Fruit fly (Drosophila melanogaster) whole organism, embryonic: Measurements from ENCODE around the gene prt.
A peak's percentile ranks its signal among the peaks of the same experiment; 100 is the strongest.

Source experiments
- Atf6 ChIP-seq: fragments of 200-800 bp; sonication (Bioruptor generic); IDR thresholded peaks from 2 replicates; pipeline ENCODE4 v1.3.6; 2022; ENCODE audit warnings: missing biosample characterization, missing genetic modification characterization
- CG12391 ChIP-seq: fragments of 200-800 bp; sonication (Bioruptor generic); optimal IDR thresholded peaks from 3 replicates; lab custom pipeline; 2018; ENCODE audit warnings: missing biosample characterization, mild to moderate bottlenecking, missing genetic modification characterization, moderate library complexity
- CG15269 ChIP-seq: fragments of 200-800 bp; sonication (Bioruptor generic); optimal IDR thresholded peaks from 2 replicates; lab custom pipeline; 2018; ENCODE audit warnings: missing biosample characterization, mild to moderate bottlenecking, missing genetic modification characterization, moderate library complexity
- CG1529 ChIP-seq: fragments of 200-800 bp; sonication (Bioruptor generic); optimal IDR thresholded peaks from 3 replicates; lab custom pipeline; 2018; ENCODE audit warnings: missing biosample characterization, missing genetic modification characterization
- CG15479 ChIP-seq: fragments of 200-800 bp; sonication (Bioruptor generic); optimal IDR thresholded peaks from 3 replicates; lab custom pipeline; 2019; ENCODE audit warnings: missing biosample characterization, mild to moderate bottlenecking, missing genetic modification characterization, moderate library complexity
- CG17359 ChIP-seq: fragments of 200-800 bp; sonication (Bioruptor generic); optimal IDR thresholded peaks from 3 replicates; lab custom pipeline; 2018; ENCODE audit warnings: missing biosample characterization, mild to moderate bottlenecking, missing genetic modification characterization, moderate library complexity
- CG17802 ChIP-seq: fragments of 200-800 bp; sonication (Bioruptor generic); optimal IDR thresholded peaks from 2 replicates; lab custom pipeline; 2018; ENCODE audit warnings: missing biosample characterization, mild to moderate bottlenecking, missing genetic modification characterization, moderate library complexity
- CG2199 ChIP-seq: fragments of 200-800 bp; sonication (Bioruptor generic); IDR thresholded peaks from 3 replicates; pipeline ENCODE4 v1.3.6; 2022; ENCODE audit warnings: missing biosample characterization, missing genetic modification characterization
- CG6254 ChIP-seq: fragments of 200-800 bp; sonication (Bioruptor generic); optimal IDR thresholded peaks from 3 replicates; lab custom pipeline; 2017; ENCODE audit warnings: mild to moderate bottlenecking, missing biosample characterization, missing genetic modification reagents, missing genetic modification characterization
- CG6272 ChIP-seq: fragments of 200-800 bp; sonication (Bioruptor generic); IDR thresholded peaks from 2 replicates; pipeline ENCODE4 v1.3.6; 2022; ENCODE audit warnings: missing biosample characterization, missing genetic modification characterization
- CG6791 ChIP-seq: fragments of 200-800 bp; sonication (Bioruptor generic); IDR thresholded peaks from 3 replicates; pipeline ENCODE4 v1.3.6; 2022; ENCODE audit warnings: missing biosample characterization, missing genetic modification characterization; ENCODE audit not compliant: partially characterized antibody
- CG8290 ChIP-seq, 3 experiments: fragments of 200-800 bp; sonication (Bioruptor generic); optimal IDR thresholded peaks; 2 replicates each; lab custom pipeline; 2016 to 2019; ENCODE audit warnings: missing biosample characterization in 3 of 3, missing genetic modification characterization in 3 of 3, mild to moderate bottlenecking in 2 of 3, moderate library complexity in 1 of 3
- CTCF ChIP-seq: fragments of 200-800 bp; sonication (Bioruptor generic); optimal IDR thresholded peaks from 2 replicates; lab custom pipeline; 2017; ENCODE audit warnings: missing biosample characterization, mild to moderate bottlenecking, missing genetic modification characterization, moderate library complexity
- D19A ChIP-seq: fragments of 200-800 bp; optimal IDR thresholded peaks from 3 replicates; lab custom pipeline; 2019; ENCODE audit warnings: missing biosample characterization, mild to moderate bottlenecking, missing genetic modification characterization, moderate library complexity
- Dek ChIP-seq: fragments of 200-800 bp; sonication (Bioruptor generic); optimal IDR thresholded peaks from 3 replicates; lab custom pipeline; 2019; ENCODE audit warnings: missing biosample characterization, mild to moderate bottlenecking, missing genetic modification characterization, moderate library complexity
- ERR ChIP-seq: fragments of 200-800 bp; sonication (Bioruptor generic); optimal IDR thresholded peaks from 2 replicates; lab custom pipeline; 2016; ENCODE audit warnings: missing biosample characterization, missing genetic modification characterization
- Ets65A ChIP-seq: fragments of 200-800 bp; sonication (Bioruptor generic); peaks from one replicate; lab custom pipeline; 2016; ENCODE audit warnings: missing biosample characterization, missing genetic modification characterization
- Fer3 ChIP-seq: fragments of 200-800 bp; sonication (Bioruptor generic); optimal IDR thresholded peaks from 2 replicates; lab custom pipeline; 2018; ENCODE audit warnings: missing biosample characterization, mild to moderate bottlenecking, missing genetic modification characterization, moderate library complexity
- Hr78 ChIP-seq, 2 experiments: fragments of 200-800 bp in 1 of 2; fragments of >200 bp in 1 of 2; sonication (Bioruptor generic) in 1 of 2; optimal IDR thresholded peaks; 2 replicates each; lab custom pipeline; 2017 to 2019; ENCODE audit warnings: missing biosample characterization in 2 of 2, missing genetic modification characterization in 2 of 2, mild to moderate bottlenecking in 1 of 2, moderate library complexity in 1 of 2
- Lhr ChIP-seq: fragments of 200-800 bp; sonication (Bioruptor generic); optimal IDR thresholded peaks from 3 replicates; lab custom pipeline; 2017; ENCODE audit warnings: mild to moderate bottlenecking, missing biosample characterization, missing genetic modification reagents, missing genetic modification characterization
- Lpt ChIP-seq: fragments of >200 bp; optimal IDR thresholded peaks from 2 replicates; lab custom pipeline; 2018; ENCODE audit warnings: missing biosample characterization, missing genetic modification characterization
- Max ChIP-seq: fragments of 200-800 bp; sonication (Bioruptor generic); optimal IDR thresholded peaks from 2 replicates; lab custom pipeline; 2016; ENCODE audit warnings: missing biosample characterization, mild to moderate bottlenecking, missing genetic modification characterization
- Med ChIP-seq: fragments of 200-800 bp; sonication (Bioruptor generic); peaks from one replicate; lab custom pipeline; 2016; ENCODE audit warnings: missing biosample characterization, missing genetic modification characterization, mild to moderate bottlenecking, inconsistent platforms, moderate library complexity
- NfI ChIP-seq: fragments of 200-800 bp; sonication (Bioruptor generic); optimal IDR thresholded peaks from 3 replicates; lab custom pipeline; 2018; ENCODE audit warnings: missing biosample characterization, mild to moderate bottlenecking, missing genetic modification characterization, moderate library complexity
- Optix ChIP-seq: fragments of 200-800 bp; sonication (Bioruptor generic); IDR thresholded peaks from 3 replicates; pipeline ENCODE4 v1.3.6; 2022; ENCODE audit warnings: missing biosample characterization, missing genetic modification characterization
- Pdp1 ChIP-seq, 2 experiments: fragments of 200-800 bp; sonication (Bioruptor generic); optimal IDR thresholded peaks; 3 replicates each; lab custom pipeline; 2016; ENCODE audit warnings: missing biosample characterization in 2 of 2, missing genetic modification characterization in 2 of 2, mild to moderate bottlenecking in 1 of 2, moderate library complexity in 1 of 2
- Sox100B ChIP-seq: fragments of 200-800 bp; sonication (Bioruptor generic); optimal IDR thresholded peaks from 3 replicates; lab custom pipeline; 2018; ENCODE audit warnings: missing biosample characterization, mild to moderate bottlenecking, missing genetic modification characterization
- Spps ChIP-seq: fragments of 200-800 bp; sonication (Bioruptor generic); optimal IDR thresholded peaks from 2 replicates; lab custom pipeline; 2018; ENCODE audit warnings: missing biosample characterization, mild to moderate bottlenecking, missing genetic modification characterization
- Tbp ChIP-seq: fragments of >200 bp; optimal IDR thresholded peaks from 2 replicates; lab custom pipeline; 2018; ENCODE audit warnings: missing biosample characterization, missing genetic modification characterization
- YL-1 ChIP-seq: fragments of 200-800 bp; sonication (Bioruptor generic); optimal IDR thresholded peaks from 3 replicates; lab custom pipeline; 2017; ENCODE audit warnings: missing biosample characterization, mild to moderate bottlenecking, missing genetic modification characterization
- chif ChIP-seq, 2 experiments: fragments of 200-800 bp; sonication (Bioruptor generic); optimal IDR thresholded peaks; 3 replicates each; lab custom pipeline; 2016; ENCODE audit warnings: missing biosample characterization in 2 of 2, missing genetic modification characterization in 2 of 2
- ci ChIP-seq: fragments of 200-800 bp; sonication (Bioruptor generic); IDR thresholded peaks from 3 replicates; pipeline ENCODE4 v1.3.6; 2022; ENCODE audit warnings: missing biosample characterization, missing genetic modification characterization
- dm ChIP-seq: fragments of 200-800 bp; sonication (Bioruptor generic); optimal IDR thresholded peaks from 3 replicates; lab custom pipeline; 2016; ENCODE audit warnings: missing biosample characterization, missing genetic modification characterization
- eve ChIP-seq, 2 experiments: fragments of >200 bp; optimal IDR thresholded peaks; 2 replicates each; lab custom pipeline; 2017; ENCODE audit warnings: missing biosample characterization in 2 of 2, missing genetic modification characterization in 2 of 2
- hkb ChIP-seq, 2 experiments: fragments of 200-800 bp in 1 of 2; fragments of >200 bp in 1 of 2; sonication (Bioruptor generic) in 1 of 2; IDR thresholded peaks in 1 of 2; optimal IDR thresholded peaks in 1 of 2; 2 replicates each; pipeline versions ENCODE4 v1.3.6 to Lab custom; 2017 to 2022; ENCODE audit warnings: missing biosample characterization in 1 of 2, missing genetic modification characterization in 1 of 2
- jing ChIP-seq: fragments of 200-800 bp; sonication (Bioruptor generic); optimal IDR thresholded peaks from 2 replicates; lab custom pipeline; 2018; ENCODE audit warnings: missing biosample characterization, mild to moderate bottlenecking, missing genetic modification characterization
- ken ChIP-seq: fragments of 200-800 bp; sonication (Bioruptor generic); IDR thresholded peaks from 3 replicates; pipeline ENCODE4 v1.3.6; 2022; ENCODE audit warnings: missing biosample characterization, missing genetic modification characterization
- klu ChIP-seq: fragments of 200-800 bp; sonication (Bioruptor generic); IDR thresholded peaks from 2 replicates; pipeline ENCODE4 v1.3.6; 2022; ENCODE audit warnings: missing biosample characterization, missing genetic modification characterization
- maf-S ChIP-seq: fragments of 200-800 bp; sonication (Bioruptor generic); optimal IDR thresholded peaks from 2 replicates; lab custom pipeline; 2016; ENCODE audit warnings: missing biosample characterization, missing genetic modification characterization
- prd ChIP-seq, 3 experiments: fragments of >200 bp in 2 of 3; fragments of 200-800 bp in 1 of 3; sonication (Bioruptor generic) in 1 of 3; optimal IDR thresholded peaks in 2 of 3; IDR thresholded peaks in 1 of 3; 2 replicates in 2 of 3; 3 replicates in 1 of 3; pipeline versions ENCODE4 v1.3.6 to Lab custom; 2017 to 2022; ENCODE audit warnings: missing biosample characterization in 1 of 3, missing genetic modification characterization in 1 of 3
- pzg ChIP-seq: fragments of 200-800 bp; sonication (Bioruptor generic); optimal IDR thresholded peaks from 3 replicates; lab custom pipeline; 2018; ENCODE audit warnings: missing biosample characterization, mild to moderate bottlenecking, missing genetic modification characterization, moderate library complexity
- ranshi ChIP-seq: fragments of 200-800 bp; sonication (Bioruptor generic); IDR thresholded peaks from 2 replicates; pipeline ENCODE4 v1.3.6; 2022; ENCODE audit warnings: missing biosample characterization, missing genetic modification characterization
- sima ChIP-seq: fragments of 200-800 bp; sonication (Bioruptor generic); optimal IDR thresholded peaks from 2 replicates; lab custom pipeline; 2016; ENCODE audit warnings: missing biosample characterization, missing genetic modification characterization
- sqz ChIP-seq: fragments of 200-800 bp; sonication (Bioruptor generic); optimal IDR thresholded peaks from 3 replicates; lab custom pipeline; 2018; ENCODE audit warnings: missing biosample characterization, mild to moderate bottlenecking, missing genetic modification characterization
- toy ChIP-seq: fragments of 200-800 bp; sonication (Bioruptor generic); IDR thresholded peaks from 2 replicates; pipeline ENCODE4 v1.3.6; 2022; ENCODE audit warnings: missing biosample characterization, missing genetic modification characterization
- unc-4 ChIP-seq: fragments of 200-800 bp; sonication (Bioruptor generic); IDR thresholded peaks from 2 replicates; pipeline ENCODE4 v1.3.6; 2022; ENCODE audit warnings: missing biosample characterization, missing genetic modification characterization; ENCODE audit not compliant: partially characterized antibody
- zen2 ChIP-seq: fragments of 200-800 bp; sonication (Bioruptor generic); IDR thresholded peaks from 3 replicates; pipeline ENCODE4 v1.3.6; 2022; ENCODE audit warnings: missing biosample characterization, missing genetic modification characterization; ENCODE audit not compliant: partially characterized antibody

prt gene

DNA sequence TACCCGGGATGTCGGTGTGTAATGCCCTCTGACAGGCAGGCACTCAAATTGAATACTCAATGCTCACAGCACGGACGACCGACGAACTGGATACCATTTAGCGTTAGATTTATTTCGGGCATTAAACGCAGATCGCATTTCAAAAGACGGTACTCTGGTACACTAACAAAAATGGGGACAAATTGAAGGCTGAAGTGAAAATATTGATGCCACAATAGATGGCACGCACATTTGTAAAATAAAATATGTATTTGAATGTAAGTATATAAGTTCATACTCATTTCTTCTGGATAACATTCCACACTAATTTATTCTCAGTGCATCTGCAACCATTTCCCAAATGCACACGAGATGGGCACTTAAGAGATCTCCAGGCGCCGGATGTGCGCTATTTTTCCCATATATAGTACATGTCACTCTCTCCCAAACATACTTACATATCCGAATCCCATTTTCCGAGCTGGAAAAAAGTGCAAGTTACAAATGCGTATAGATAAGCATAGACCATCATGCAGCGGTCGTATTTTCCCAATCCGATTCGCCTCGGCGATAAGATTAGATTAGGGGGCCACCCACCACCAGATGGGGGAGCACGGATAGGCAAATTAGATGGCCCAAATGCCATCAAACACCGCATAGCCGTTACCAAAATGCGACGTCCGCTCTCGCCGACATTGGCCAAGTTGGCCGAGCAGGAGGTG is 10.8 kb upstream of the prt start, which contains the start of gene CG10301 (continued):
- no peak for TF ChIP-seq prd (optimal IDR thresholded peaks at IDR 0.05; lab: Kevin White, UChicago)
- peak; percentile 86 for TF ChIP-seq prd (GFP tag; IDR thresholded peaks at IDR 0.05; lab: Robert Waterston, UW)
- peak; percentile 50; the same call in 1 of the 3 replicates for TF ChIP-seq ken (GFP tag; lab: Robert Waterston, UW)
- peak; percentile 58 for TF ChIP-seq CG1529 (GFP tag; lab: Kevin White, UChicago)
- TF ChIP-seq pzg (GFP tag; lab: Kevin White, UChicago): no peak
- no peak for TF ChIP-seq toy (GFP tag; lab: Robert Waterston, UW)
- no peak for TF ChIP-seq sima (GFP tag; lab: Kevin White, UChicago)
- peak; percentile 8 for TF ChIP-seq Fer3 (tag; lab: Kevin White, UChicago)
- TF ChIP-seq CG6272: 0 out of 2 replicates have a peak, but pooled peaks have one; percentile 7
- peak; percentile 41 for TF ChIP-seq CG15269 (tag; lab: Kevin White, UChicago)
- TF ChIP-seq eve (GFP tag; optimal IDR thresholded peaks at IDR 0.05; lab: Kevin White, UChicago): peak; percentile 63 to 67
- peak; percentile 42 for TF ChIP-seq jing
- no peak for TF ChIP-seq Lpt (GFP tag; lab: Kevin White, UChicago)
- peak; percentile 31 for TF ChIP-seq sqz (GFP tag; lab: Kevin White, UChicago)
- TF ChIP-seq Atf6 (GFP tag; lab: Robert Waterston, UW): no peak
- no peak for TF ChIP-seq ERR (GFP tag; lab: Kevin White, UChicago)
- no peak for TF ChIP-seq YL-1 (GFP tag; lab: Kevin White, UChicago)
- TF ChIP-seq NfI: peak; percentile 13
- peak; percentile 82 for TF ChIP-seq ci (GFP tag; lab: Robert Waterston, UW)
- TF ChIP-seq Sox100B (GFP tag; lab: Kevin White, UChicago): peak; percentile 50
- TF ChIP-seq klu (GFP tag; lab: Robert Waterston, UW): no peak
- peak; percentile 28 for TF ChIP-seq Spps
- TF ChIP-seq dm (GFP tag; lab: Kevin White, UChicago): no peak
- TF ChIP-seq Lhr (GFP tag; lab: Kevin White, UChicago): peak; percentile 40
- no peak for TF ChIP-seq unc-4 (GFP tag; lab: Robert Waterston, UW)
- no peak for TF ChIP-seq CG6791
- no peak for TF ChIP-seq Dek (tag; lab: Kevin White, UChicago)
- TF ChIP-seq Optix (GFP tag; lab: Robert Waterston, UW): no peak
- peak; percentile 67 for TF ChIP-seq D19A (tag; lab: Kevin White, UChicago)
- TF ChIP-seq maf-S (GFP tag; lab: Kevin White, UChicago): no peak
- TF ChIP-seq CG8290 (GFP tag; optimal IDR thresholded peaks at IDR 0.05; lab: Kevin White, UChicago): peak; percentile 24
- TF ChIP-seq CG8290 (tag; optimal IDR thresholded peaks at IDR 0.05; lab: Kevin White, UChicago): no peak
- peak; percentile 67 for TF ChIP-seq CG6254
- peak; percentile 64 for TF ChIP-seq CG17359
- peak; percentile 13 for TF ChIP-seq CTCF (GFP tag; lab: Kevin White, UChicago)
- peak; percentile 30 to 77 for TF ChIP-seq chif (GFP tag; optimal IDR thresholded peaks at IDR 0.05; lab: Kevin White, UChicago)
- TF ChIP-seq hkb (optimal IDR thresholded peaks at IDR 0.05; lab: Kevin White, UChicago): no peak
- peak; percentile 55; the same call in 1 of the 2 replicates for TF ChIP-seq hkb (GFP tag; IDR thresholded peaks at IDR 0.05; lab: Robert Waterston, UW)

DNA sequence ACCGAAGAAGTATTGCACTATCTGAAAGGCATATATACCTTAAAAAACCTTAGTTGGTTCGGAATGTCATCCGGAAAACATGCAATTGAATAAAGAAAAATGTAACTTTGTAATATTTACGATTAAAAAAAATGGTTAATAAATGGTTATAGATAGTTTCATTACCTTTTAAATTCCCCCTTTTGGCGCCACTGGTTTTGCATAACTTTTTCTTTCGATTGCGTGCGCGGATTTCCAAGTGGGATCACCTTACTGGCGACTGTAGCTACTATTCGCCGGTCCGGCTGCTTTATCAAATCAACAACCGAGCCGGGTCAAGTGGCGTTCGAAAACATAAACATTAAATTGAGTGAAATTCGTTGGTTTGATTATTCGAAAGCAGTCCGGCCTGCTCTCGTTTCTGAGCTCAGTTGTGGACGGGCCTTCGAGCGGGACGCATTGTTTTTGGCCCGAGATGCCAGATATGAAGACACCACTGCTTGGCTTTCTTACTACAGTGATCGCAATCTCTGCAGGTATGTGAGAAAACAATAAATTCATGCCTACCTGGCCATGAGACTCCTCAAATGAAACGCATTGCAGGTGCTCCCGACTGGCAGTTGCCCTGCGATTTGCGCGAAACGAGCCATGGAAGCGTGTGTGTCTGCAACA is 5.7 kb upstream of the prt start, which contains the start of gene Gba1b:
Gene Gba1b (plus strand): TSS at position 422 of the 651 bp plus-strand sequence.
- 0 out of 3 replicates have a peak, but pooled peaks have one; percentile 61 for TF ChIP-seq CG2199
- TF ChIP-seq Med (GFP tag; lab: Kevin White, UChicago): peak; percentile 63
- peak; percentile 3 for TF ChIP-seq CG17359
- TF ChIP-seq zen2 (GFP tag; lab: Robert Waterston, UW): 0 out of 3 replicates have a peak, but pooled peaks have one; percentile 12
- TF ChIP-seq ranshi (GFP tag; lab: Robert Waterston, UW): no peak
- peak; percentile 38 for TF ChIP-seq D19A (tag; lab: Kevin White, UChicago)
- peak; percentile 75 for TF ChIP-seq CG17802
- peak; percentile 49 for TF ChIP-seq CG15479 (GFP tag; lab: Kevin White, UChicago)
- no peak for TF ChIP-seq CG12391
- TF ChIP-seq Ets65A (GFP tag; lab: Kevin White, UChicago): peak; percentile 68
- peak in 1 of 2 experiments; percentile 84 for TF ChIP-seq Pdp1 (GFP tag; optimal IDR thresholded peaks at IDR 0.05; lab: Kevin White, UChicago)
- no peak for TF ChIP-seq Tbp (GFP tag; lab: Kevin White, UChicago)
- no peak for TF ChIP-seq Max (GFP tag; lab: Kevin White, UChicago)
- peak in 1 of 2 experiments; percentile 68 for TF ChIP-seq Hr78 (GFP tag; optimal IDR thresholded peaks at IDR 0.05; lab: Kevin White, UChicago)
